Worm (Caenorhabditis elegans) whole organism, mixed stage, embryonic: ENCODE data around the gene spe-19.

Experiments
- blmp-1 ChIP-seq: fragments of 150-350 bp; optimal IDR thresholded peaks from 2 replicates; lab custom pipeline; 2014; ENCODE audit warnings: missing biosample characterization, missing genetic modification characterization
- ceh-83 ChIP-seq: fragments of 200-800 bp; sonication (Bioruptor generic); optimal IDR thresholded peaks from 2 replicates; lab custom pipeline; 2018; ENCODE audit warnings: mild to moderate bottlenecking, missing genetic modification characterization, missing compliant biosample characterization
- cnd-1 ChIP-seq: fragments of 200-800 bp; sonication (Bioruptor generic); optimal IDR thresholded peaks from 2 replicates; lab custom pipeline; 2018; ENCODE audit warnings: mild to moderate bottlenecking, missing genetic modification characterization, missing compliant biosample characterization
- drap-1 ChIP-seq: fragments of 200-800 bp; sonication (Bioruptor generic); optimal IDR thresholded peaks from 3 replicates; lab custom pipeline; 2018; ENCODE audit warnings: mild to moderate bottlenecking, missing genetic modification characterization, missing compliant biosample characterization
- elt-1 ChIP-seq: sonication (generic microtip); optimal IDR thresholded peaks from 2 replicates; lab custom pipeline; 2017; ENCODE audit warnings: missing genetic modification characterization, mild to moderate bottlenecking, missing compliant biosample characterization, antibody characterized with exemption, moderate library complexity, borderline replicate concordance; ENCODE audit not compliant: insufficient read depth
- elt-3 ChIP-seq: fragments of 150-350 bp; optimal IDR thresholded peaks from 2 replicates; lab custom pipeline; 2014; ENCODE audit warnings: missing biosample characterization, missing genetic modification characterization
- flh-1 ChIP-seq: fragments of 200-800 bp; sonication (Bioruptor generic); optimal IDR thresholded peaks from 2 replicates; lab custom pipeline; 2018; ENCODE audit warnings: mild to moderate bottlenecking, missing genetic modification characterization, moderate library complexity, missing compliant biosample characterization
- ham-2 ChIP-seq: fragments of 200-800 bp; sonication (Bioruptor generic); optimal IDR thresholded peaks from 2 replicates; lab custom pipeline; 2018; ENCODE audit warnings: mild to moderate bottlenecking, missing genetic modification characterization, missing compliant biosample characterization
- hlh-1 ChIP-seq: fragments of 150-350 bp; optimal IDR thresholded peaks from 2 replicates; lab custom pipeline; 2014; ENCODE audit warnings: missing biosample characterization, missing genetic modification reagents, missing genetic modification characterization
- lin-13 ChIP-seq: fragments of 150-350 bp; optimal IDR thresholded peaks from 2 replicates; lab custom pipeline; 2014; ENCODE audit warnings: missing biosample characterization, missing genetic modification characterization
- lin-32 ChIP-seq: fragments of 200-800 bp; sonication (Bioruptor generic); optimal IDR thresholded peaks from 2 replicates; lab custom pipeline; 2018; ENCODE audit warnings: mild to moderate bottlenecking, missing genetic modification characterization, missing compliant biosample characterization
- lsy-2 ChIP-seq: fragments of 150-350 bp; optimal IDR thresholded peaks from 2 replicates; lab custom pipeline; 2014; ENCODE audit warnings: missing biosample characterization, missing genetic modification characterization
- mab-5 ChIP-seq: fragments of 150-350 bp; optimal IDR thresholded peaks from 2 replicates; lab custom pipeline; 2014; ENCODE audit warnings: missing biosample characterization, missing genetic modification characterization
- mep-1 ChIP-seq: fragments of 150-350 bp; optimal IDR thresholded peaks from 2 replicates; lab custom pipeline; 2017; ENCODE audit warnings: missing biosample characterization, missing genetic modification reagents, missing genetic modification characterization, inconsistent platforms
- mls-2 ChIP-seq: sonication (generic microtip); optimal IDR thresholded peaks from 2 replicates; lab custom pipeline; 2016; ENCODE audit warnings: mild to moderate bottlenecking, missing genetic modification characterization, moderate library complexity, missing compliant biosample characterization
- nhr-12 ChIP-seq: fragments of 150-350 bp; optimal IDR thresholded peaks from 2 replicates; lab custom pipeline; 2014; ENCODE audit warnings: missing biosample characterization, missing genetic modification characterization
- nhr-237 ChIP-seq: fragments of 150-350 bp; optimal IDR thresholded peaks from 2 replicates; lab custom pipeline; 2014; ENCODE audit warnings: missing biosample characterization, missing genetic modification characterization
- nhr-76 ChIP-seq: sonication (generic microtip); optimal IDR thresholded peaks from 2 replicates; lab custom pipeline; 2017; ENCODE audit warnings: missing biosample characterization, missing genetic modification characterization
- pha-4 ChIP-seq: fragments of 150-350 bp; optimal IDR thresholded peaks from 2 replicates; lab custom pipeline; 2018; ENCODE audit warnings: missing biosample characterization, missing genetic modification reagents, missing genetic modification characterization
- sem-2 ChIP-seq: fragments of 200-800 bp; sonication (Bioruptor generic); optimal IDR thresholded peaks from 2 replicates; lab custom pipeline; 2018; ENCODE audit warnings: mild to moderate bottlenecking, missing genetic modification characterization, missing compliant biosample characterization
- snpc-4 ChIP-seq: fragments of 150-350 bp; optimal IDR thresholded peaks from 2 replicates; lab custom pipeline; 2014; ENCODE audit warnings: missing biosample characterization, missing genetic modification characterization
- sptf-1 ChIP-seq: sonication (generic microtip); optimal IDR thresholded peaks from 2 replicates; lab custom pipeline; 2017; ENCODE audit warnings: mild to moderate bottlenecking, missing genetic modification characterization, moderate library complexity, missing compliant biosample characterization
- tbx-8 ChIP-seq: fragments of 200-800 bp; sonication (Bioruptor generic); optimal IDR thresholded peaks from 2 replicates; lab custom pipeline; 2018; ENCODE audit warnings: mild to moderate bottlenecking, missing genetic modification characterization, moderate library complexity, missing compliant biosample characterization
- unc-120 ChIP-seq: sonication (generic microtip); optimal IDR thresholded peaks from 2 replicates; lab custom pipeline; 2017; ENCODE audit warnings: missing genetic modification characterization, missing compliant biosample characterization; ENCODE audit not compliant: poor library complexity, severe bottlenecking
- unc-39 ChIP-seq: fragments of 150-350 bp; optimal IDR thresholded peaks from 2 replicates; lab custom pipeline; 2014; ENCODE audit warnings: missing biosample characterization, missing genetic modification characterization
- unc-62 ChIP-seq: fragments of 150-350 bp; optimal IDR thresholded peaks from 2 replicates; lab custom pipeline; 2014; ENCODE audit warnings: missing biosample characterization, missing genetic modification reagents, missing genetic modification characterization
- zip-8 ChIP-seq: fragments of 150-350 bp; optimal IDR thresholded peaks from 2 replicates; lab custom pipeline; 2014; ENCODE audit warnings: missing biosample characterization, missing genetic modification characterization
- ztf-11 ChIP-seq: fragments of 150-350 bp; optimal IDR thresholded peaks from 2 replicates; lab custom pipeline; 2014; ENCODE audit warnings: missing biosample characterization, missing genetic modification characterization

The spe-19 gene

ce11 chrV:20059370-20059769 lies 12.2 kb upstream of the spe-19 start:
- TF ChIP-seq cnd-1 (tag; lab: Kevin White, UChicago): no peak

ce11 chrV:20049065-20049464 lies 1.9 kb upstream of the spe-19 start, which contains the start of gene srh-233:
srh-233 (plus strand) TSS chrV:20049365.
- no peak for TF ChIP-seq cnd-1 (tag; lab: Kevin White, UChicago)
- TF ChIP-seq sptf-1 (tag; lab: Kevin White, UChicago): no peak
- TF ChIP-seq ham-2 (GFP tag; lab: Kevin White, UChicago): no peak
- no peak for TF ChIP-seq ceh-83 (GFP tag; lab: Kevin White, UChicago)
- TF ChIP-seq nhr-237 (tag; lab: Kevin White, UChicago): no peak
- no peak for TF ChIP-seq ztf-11 (tag; lab: Kevin White, UChicago)
- no peak for TF ChIP-seq lin-13 (tag; lab: Kevin White, UChicago)
- TF ChIP-seq mep-1 (tag; lab: Kevin White, UChicago): no peak
- TF ChIP-seq unc-120 (tag; lab: Kevin White, UChicago): no peak
- TF ChIP-seq zip-8 (tag; lab: Kevin White, UChicago): no peak
- no peak for TF ChIP-seq unc-39 (tag; lab: Kevin White, UChicago)
- no peak for TF ChIP-seq mab-5
- no peak for TF ChIP-seq snpc-4 (tag; lab: Kevin White, UChicago)
- no peak for TF ChIP-seq mls-2 (tag; lab: Kevin White, UChicago)
- no peak for TF ChIP-seq blmp-1 (tag; lab: Kevin White, UChicago)
- TF ChIP-seq elt-3: no peak
- no peak for TF ChIP-seq flh-1 (GFP tag; lab: Kevin White, UChicago)
- TF ChIP-seq sem-2 (GFP tag; lab: Kevin White, UChicago): no peak
- TF ChIP-seq, all 35 proteins: peak for 0

ce11 chrV:20037287-20037686 lies 9.9 kb downstream of the spe-19 start, which contains the start of gene Y113G7A.16:
Y113G7A.16 (plus strand) TSS chrV:20037587.
- TF ChIP-seq drap-1 (GFP tag; lab: Kevin White, UChicago) (no peak), nhr-12 (tag; lab: Kevin White, UChicago) (no peak), blmp-1 (tag; lab: Kevin White, UChicago) (no peak), sem-2 (GFP tag; lab: Kevin White, UChicago) (no peak), snpc-4 (tag; lab: Kevin White, UChicago) (no peak)

ce11 chrV:20034912-20035311 lies 12.3 kb downstream of the spe-19 start:
- TF ChIP-seq pha-4 (tag; lab: Kevin White, UChicago) (no peak), lin-32 (GFP tag; lab: Kevin White, UChicago) (no peak)

- TF ChIP-seq lin-32 (GFP tag; lab: Kevin White, UChicago) (no peak), pha-4 (tag; lab: Kevin White, UChicago) (no peak), elt-1 (no peak), mab-5 (no peak), unc-39 (tag; lab: Kevin White, UChicago) (no peak), lsy-2 (no peak), unc-120 (tag; lab: Kevin White, UChicago) (no peak), mls-2 (tag; lab: Kevin White, UChicago) (no peak), nhr-76 (tag; lab: Kevin White, UChicago) (no peak), snpc-4 (tag; lab: Kevin White, UChicago) (no peak), blmp-1 (tag; lab: Kevin White, UChicago) (no peak), flh-1 (GFP tag; lab: Kevin White, UChicago) (no peak), hlh-1 (tag; lab: Kevin White, UChicago) (no peak)
Measured at ce11 chrV:20022996-20023456, 24.2 kb downstream of the spe-19 start, which contains the start of gene lgc-55. lgc-55 (plus strand) TSS chrV:20023046.

- TF ChIP-seq tbx-8 (GFP tag; lab: Kevin White, UChicago) (no peak), mab-5 (peak; percentile 25), unc-120 (tag; lab: Kevin White, UChicago) (peak; percentile 21), unc-62 (GFP tag; lab: Kevin White, UChicago) (peak; percentile 87)
Measured at ce11 chrV:20021347-20021746, 25.9 kb downstream of the spe-19 start.
